Fruit fly (Drosophila melanogaster) whole organism, embryonic: ENCODE measurements around the gene Lcp65Ae.

Experiments
- Ada2b ChIP-seq: fragments of 200-800 bp; sonication (Bioruptor generic); IDR thresholded peaks from 2 replicates; pipeline ENCODE4 v1.3.6; 2022; ENCODE audit warnings: missing biosample characterization, missing genetic modification characterization
- Asciz ChIP-seq: fragments of 200-800 bp; sonication (Bioruptor generic); optimal IDR thresholded peaks from 2 replicates; lab custom pipeline; 2017; ENCODE audit warnings: missing biosample characterization, mild to moderate bottlenecking, missing genetic modification characterization, missing genetic modification reagents
- CG10654 ChIP-seq: fragments of 200-800 bp; sonication (Bioruptor generic); optimal IDR thresholded peaks from 2 replicates; lab custom pipeline; 2016; ENCODE audit warnings: missing biosample characterization, missing genetic modification characterization
- CG10959 ChIP-seq: fragments of 200-800 bp; sonication (Bioruptor generic); IDR thresholded peaks from 2 replicates; pipeline ENCODE4 v1.3.6; 2022; ENCODE audit warnings: missing biosample characterization, missing genetic modification characterization
- CG11085 ChIP-seq: fragments of 200-800 bp; sonication (Bioruptor generic); IDR thresholded peaks from 2 replicates; pipeline ENCODE4 v1.3.6; 2022; ENCODE audit warnings: missing biosample characterization, missing genetic modification characterization
- CG11093 ChIP-seq: fragments of 200-800 bp; sonication (Bioruptor generic); IDR thresholded peaks from 3 replicates; pipeline ENCODE4 v1.3.6; 2022; ENCODE audit warnings: missing biosample characterization, missing genetic modification characterization
- CG11504 ChIP-seq: fragments of 200-800 bp; sonication (Bioruptor generic); optimal IDR thresholded peaks from 3 replicates; lab custom pipeline; 2019; ENCODE audit warnings: missing biosample characterization, mild to moderate bottlenecking, missing genetic modification characterization, moderate library complexity
- CG11696 ChIP-seq: fragments of 200-800 bp; sonication (Bioruptor generic); IDR thresholded peaks from 2 replicates; pipeline ENCODE4 v1.3.6; 2022; ENCODE audit warnings: missing biosample characterization, missing genetic modification characterization
- CG12071 ChIP-seq: fragments of 200-800 bp; sonication (Bioruptor generic); optimal IDR thresholded peaks from 3 replicates; lab custom pipeline; 2018; ENCODE audit warnings: missing biosample characterization, mild to moderate bottlenecking, missing genetic modification characterization
- CG13424 ChIP-seq: fragments of 200-800 bp; sonication (Bioruptor generic); optimal IDR thresholded peaks from 2 replicates; lab custom pipeline; 2019; ENCODE audit warnings: missing biosample characterization, mild to moderate bottlenecking, missing genetic modification characterization, moderate library complexity
- CG1647 ChIP-seq: fragments of 200-800 bp; sonication (Bioruptor generic); optimal IDR thresholded peaks from 3 replicates; lab custom pipeline; 2016; ENCODE audit warnings: missing biosample characterization, missing genetic modification characterization
- CG16779 ChIP-seq: fragments of 200-800 bp; sonication (Bioruptor generic); IDR thresholded peaks from 2 replicates; pipeline ENCODE4 v1.3.6; 2022; ENCODE audit warnings: missing biosample characterization, missing genetic modification characterization
- CG17359 ChIP-seq: fragments of 200-800 bp; sonication (Bioruptor generic); optimal IDR thresholded peaks from 3 replicates; lab custom pipeline; 2018; ENCODE audit warnings: missing biosample characterization, mild to moderate bottlenecking, missing genetic modification characterization, moderate library complexity
- CG17912 ChIP-seq: fragments of 200-800 bp; sonication (Bioruptor generic); optimal IDR thresholded peaks from 2 replicates; lab custom pipeline; 2018; ENCODE audit warnings: missing biosample characterization, mild to moderate bottlenecking, missing genetic modification characterization
- CG18011 ChIP-seq: fragments of 200-800 bp; sonication (Bioruptor generic); optimal IDR thresholded peaks from 2 replicates; lab custom pipeline; 2017; ENCODE audit warnings: missing biosample characterization, missing genetic modification characterization, mild to moderate bottlenecking, moderate library complexity, missing genotype
- CG1832 ChIP-seq: fragments of 200-800 bp; sonication (Bioruptor generic); optimal IDR thresholded peaks from 2 replicates; lab custom pipeline; 2017; ENCODE audit warnings: missing biosample characterization, mild to moderate bottlenecking, missing genetic modification characterization, inconsistent platforms
- CG31224 ChIP-seq: fragments of 200-800 bp; sonication (Bioruptor generic); IDR thresholded peaks from 2 replicates; pipeline ENCODE4 v1.3.6; 2022; ENCODE audit warnings: missing biosample characterization, missing genetic modification characterization
- CG31388 ChIP-seq: fragments of 200-800 bp; sonication (Bioruptor generic); optimal IDR thresholded peaks from 2 replicates; lab custom pipeline; 2016; ENCODE audit warnings: missing biosample characterization, missing genetic modification characterization
- CG32767 ChIP-seq: fragments of 200-800 bp; sonication (Bioruptor generic); IDR thresholded peaks from 2 replicates; pipeline ENCODE4 v1.3.6; 2022; ENCODE audit warnings: missing biosample characterization, missing genetic modification characterization
- CG4360 ChIP-seq: fragments of 200-800 bp; sonication (Bioruptor generic); IDR thresholded peaks from 2 replicates; pipeline ENCODE4 v1.3.6; 2022; ENCODE audit warnings: missing biosample characterization, missing genetic modification characterization
- CG4730 ChIP-seq: fragments of 200-800 bp; sonication (Bioruptor generic); IDR thresholded peaks from 2 replicates; pipeline ENCODE4 v1.3.6; 2022; ENCODE audit warnings: missing biosample characterization, missing genetic modification characterization
- CG4854 ChIP-seq: fragments of 200-800 bp; sonication (Bioruptor generic); optimal IDR thresholded peaks from 2 replicates; lab custom pipeline; 2016; ENCODE audit warnings: missing biosample characterization, missing genetic modification characterization, inconsistent platforms
- CG6654 ChIP-seq: fragments of 200-800 bp; sonication (Bioruptor generic); optimal IDR thresholded peaks from 2 replicates; lab custom pipeline; 2017; ENCODE audit warnings: missing biosample characterization, mild to moderate bottlenecking, missing genetic modification characterization
- CG8281 ChIP-seq: fragments of 200-800 bp; sonication (Bioruptor generic); optimal IDR thresholded peaks from 2 replicates; lab custom pipeline; 2018; ENCODE audit warnings: missing biosample characterization, mild to moderate bottlenecking, missing genetic modification characterization, moderate library complexity
- CG9932 ChIP-seq: fragments of 200-800 bp; sonication (Bioruptor generic); IDR thresholded peaks from 2 replicates; pipeline ENCODE4 v1.3.6; 2022; ENCODE audit warnings: missing biosample characterization, missing genetic modification characterization
- CHES-1-like ChIP-seq: fragments of 200-800 bp; sonication (Bioruptor generic); optimal IDR thresholded peaks from 2 replicates; lab custom pipeline; 2016; ENCODE audit warnings: missing biosample characterization, missing genetic modification characterization
- Dref ChIP-seq: fragments of 200-800 bp; sonication (Bioruptor generic); IDR thresholded peaks from 2 replicates; pipeline ENCODE4 v1.3.6; 2022; ENCODE audit warnings: missing biosample characterization, missing genetic modification characterization
- Fer2 ChIP-seq: fragments of 200-800 bp; sonication (Bioruptor generic); optimal IDR thresholded peaks from 2 replicates; lab custom pipeline; 2018; ENCODE audit warnings: missing biosample characterization, mild to moderate bottlenecking, missing genetic modification characterization, moderate library complexity
- Gsc ChIP-seq: fragments of 200-800 bp; sonication (Bioruptor generic); IDR thresholded peaks from 2 replicates; pipeline ENCODE4 v1.3.6; 2022; ENCODE audit warnings: missing biosample characterization, missing genetic modification characterization
- HLH4C ChIP-seq: fragments of 200-800 bp; sonication (Bioruptor generic); IDR thresholded peaks from 3 replicates; pipeline ENCODE4 v1.3.6; 2022; ENCODE audit warnings: missing biosample characterization, missing genetic modification characterization; ENCODE audit not compliant: partially characterized antibody
- Hr39 ChIP-seq: fragments of >200 bp; optimal IDR thresholded peaks from 2 replicates; lab custom pipeline; 2017
- MESR4 ChIP-seq: fragments of 200-800 bp; sonication (Bioruptor generic); optimal IDR thresholded peaks from 2 replicates; lab custom pipeline; 2018; ENCODE audit warnings: missing biosample characterization, mild to moderate bottlenecking, missing genetic modification characterization, moderate library complexity
- Mad ChIP-seq: fragments of 200-800 bp; sonication (Bioruptor generic); optimal IDR thresholded peaks from 2 replicates; lab custom pipeline; 2016; ENCODE audit warnings: missing biosample characterization, missing genetic modification characterization
- NFAT ChIP-seq: fragments of 200-800 bp; sonication (Bioruptor generic); IDR thresholded peaks from 2 replicates; pipeline ENCODE4 v1.3.6; 2022; ENCODE audit warnings: missing biosample characterization, missing genetic modification characterization
- TFAM ChIP-seq: fragments of 200-800 bp; sonication (Bioruptor generic); optimal IDR thresholded peaks from 2 replicates; lab custom pipeline; 2017; ENCODE audit warnings: missing biosample characterization, missing genetic modification characterization, inconsistent platforms
- Trl ChIP-seq, 3 experiments: fragments of >200 bp in 2 of 3; fragments of 200-800 bp in 1 of 3; sonication (Bioruptor generic) in 1 of 3; optimal IDR thresholded peaks; 2 replicates in 1 of 3; 3 replicates in 2 of 3; lab custom pipeline; 2016 to 2017; ENCODE audit warnings: missing biosample characterization in 1 of 3, missing genetic modification characterization in 1 of 3
- danr ChIP-seq: fragments of 200-800 bp; sonication (Bioruptor generic); IDR thresholded peaks from 2 replicates; pipeline ENCODE4 v1.3.6; 2022; ENCODE audit warnings: missing biosample characterization, missing genetic modification characterization
- dmrt11E ChIP-seq: fragments of 200-800 bp; sonication (Bioruptor generic); optimal IDR thresholded peaks from 3 replicates; lab custom pipeline; 2018; ENCODE audit warnings: missing biosample characterization, mild to moderate bottlenecking, missing genetic modification characterization, moderate library complexity
- jigr1 ChIP-seq: fragments of 200-800 bp; sonication (Bioruptor generic); IDR thresholded peaks from 3 replicates; pipeline ENCODE4 v1.3.6; 2022; ENCODE audit warnings: missing biosample characterization, missing genetic modification characterization
- ken ChIP-seq: fragments of 200-800 bp; sonication (Bioruptor generic); IDR thresholded peaks from 3 replicates; pipeline ENCODE4 v1.3.6; 2022; ENCODE audit warnings: missing biosample characterization, missing genetic modification characterization
- nom ChIP-seq: fragments of 200-800 bp; sonication (Bioruptor generic); optimal IDR thresholded peaks from 2 replicates; lab custom pipeline; 2017; ENCODE audit warnings: missing biosample characterization, missing genetic modification characterization, mild to moderate bottlenecking, moderate library complexity, missing genetic modification reagents
- pfk ChIP-seq: fragments of 200-800 bp; sonication (Bioruptor generic); optimal IDR thresholded peaks from 2 replicates; lab custom pipeline; 2018; ENCODE audit warnings: missing biosample characterization, mild to moderate bottlenecking, missing genetic modification characterization, moderate library complexity
- salm ChIP-seq: fragments of 200-800 bp; sonication (Bioruptor generic); optimal IDR thresholded peaks from 2 replicates; lab custom pipeline; 2018; ENCODE audit warnings: missing biosample characterization, mild to moderate bottlenecking, missing genetic modification characterization
- sens ChIP-seq: fragments of 200-800 bp; sonication (Bioruptor generic); peaks from one replicate; lab custom pipeline; 2016; ENCODE audit warnings: missing biosample characterization, missing genetic modification characterization
- sima ChIP-seq: fragments of 200-800 bp; sonication (Bioruptor generic); optimal IDR thresholded peaks from 2 replicates; lab custom pipeline; 2016; ENCODE audit warnings: missing biosample characterization, missing genetic modification characterization
- tio ChIP-seq: fragments of 200-800 bp; sonication (Bioruptor generic); optimal IDR thresholded peaks from 2 replicates; lab custom pipeline; 2017; ENCODE audit warnings: missing biosample characterization, missing genetic modification characterization, inconsistent platforms
- tna ChIP-seq: fragments of 200-800 bp; sonication (Bioruptor generic); IDR thresholded peaks from 2 replicates; pipeline ENCODE4 v1.3.6; 2022; ENCODE audit warnings: missing biosample characterization, missing genetic modification characterization; ENCODE audit not compliant: partially characterized antibody
- tup ChIP-seq: fragments of 200-800 bp; sonication (Bioruptor generic); optimal IDR thresholded peaks from 2 replicates; lab custom pipeline; 2016; ENCODE audit warnings: missing biosample characterization, mild to moderate bottlenecking, missing genetic modification characterization, moderate library complexity
- twi ChIP-seq: fragments of 200-800 bp; optimal IDR thresholded peaks from 2 replicates; lab custom pipeline; 2019; ENCODE audit warnings: missing biosample characterization, mild to moderate bottlenecking, missing genetic modification characterization, moderate library complexity

Gene Lcp65Ae

DNA sequence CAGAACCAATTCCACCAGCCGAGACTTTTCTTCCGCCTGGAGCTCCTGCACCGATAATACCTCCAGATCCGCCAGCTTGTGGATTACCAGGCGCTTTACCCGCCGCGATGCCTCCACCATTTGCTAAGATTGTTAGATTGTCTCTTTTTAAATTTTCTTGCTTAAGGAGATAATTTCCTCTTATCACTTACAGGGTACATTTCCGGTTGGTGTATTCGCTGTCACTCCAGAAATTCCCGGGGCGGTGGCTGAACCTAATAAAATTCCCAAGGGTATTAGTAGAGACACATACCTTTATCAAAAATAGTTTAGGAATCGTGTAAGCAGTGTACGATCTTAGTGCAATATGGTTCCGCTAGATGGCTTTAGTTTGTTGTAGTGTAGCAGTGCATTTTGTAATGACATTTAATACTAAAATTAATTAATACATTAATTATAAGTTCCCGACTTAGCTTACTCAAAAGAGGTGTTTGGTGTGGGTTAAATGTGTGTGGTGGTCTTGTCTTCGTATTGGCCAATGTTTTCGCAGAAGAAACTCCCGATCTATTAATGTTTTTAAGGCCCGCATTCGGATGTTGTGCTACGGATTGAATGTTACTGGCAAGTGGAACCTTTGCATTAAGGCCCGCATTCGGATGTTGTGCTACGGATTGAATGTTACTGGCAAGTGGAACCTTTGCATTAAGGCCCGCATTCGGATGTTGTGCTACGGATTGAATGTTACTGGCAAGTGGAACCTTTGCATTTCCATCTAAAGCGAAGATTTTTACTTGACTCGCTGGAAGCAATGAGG, 13.1 kb downstream of the Lcp65Ae start (continued):
- peak; percentile 59; the same call in 1 of the 2 replicates for TF ChIP-seq CG9932 (GFP tag; lab: Robert Waterston, UW)
- no peak for TF ChIP-seq nom
- TF ChIP-seq Ada2b (GFP tag; lab: Robert Waterston, UW), result peak; percentile 69; the same call in 1 of the 2 replicates
- TF ChIP-seq CG1647 (GFP tag; lab: Kevin White, UChicago), result peak; percentile 45
- no peak for TF ChIP-seq Hr39 (lab: Kevin White, UChicago)
- TF ChIP-seq TFAM (GFP tag; lab: Kevin White, UChicago), result peak; percentile 56
- peak; percentile 89 for TF ChIP-seq NFAT (GFP tag; lab: Robert Waterston, UW)
- peak; percentile 70; the same call in 1 of the 2 replicates for TF ChIP-seq CG32767 (GFP tag; lab: Robert Waterston, UW)
- TF ChIP-seq CG12071 (GFP tag; lab: Kevin White, UChicago), result peak; percentile 92
- TF ChIP-seq Trl (optimal IDR thresholded peaks at IDR 0.05; lab: Kevin White, UChicago), result no peak
- TF ChIP-seq Trl (GFP tag; optimal IDR thresholded peaks at IDR 0.05; lab: Kevin White, UChicago), result peak; percentile 71
- TF ChIP-seq CG10959, result peak; percentile 69; the same call in 1 of the 2 replicates
- TF ChIP-seq pfk (GFP tag; lab: Kevin White, UChicago), result peak; percentile 60
- peak; percentile 50 for TF ChIP-seq tio (GFP tag; lab: Kevin White, UChicago)
- TF ChIP-seq CG17912 (GFP tag; lab: Kevin White, UChicago), result peak; percentile 90
- peak; percentile 54 for TF ChIP-seq sima (GFP tag; lab: Kevin White, UChicago)
- TF ChIP-seq danr (GFP tag; lab: Robert Waterston, UW), result peak; percentile 41; the same call in 1 of the 2 replicates
- peak; percentile 53 for TF ChIP-seq CG4360 (GFP tag; lab: Robert Waterston, UW)
- TF ChIP-seq tup (GFP tag; lab: Kevin White, UChicago), result no peak
- peak; percentile 13 for TF ChIP-seq CG11504 (tag; lab: Kevin White, UChicago)
- peak; percentile 76 for TF ChIP-seq CG11696
- TF ChIP-seq CG1832 (GFP tag; lab: Kevin White, UChicago), result no peak
- TF ChIP-seq CG4730 (GFP tag; lab: Robert Waterston, UW), result peak; percentile 19; the same call in 1 of the 2 replicates
- TF ChIP-seq CG17359 (tag; lab: Kevin White, UChicago), result peak; percentile 77
- peak; percentile 67 for TF ChIP-seq CG6654 (GFP tag; lab: Kevin White, UChicago)
- peak; percentile 54 for TF ChIP-seq salm (tag; lab: Kevin White, UChicago)
- TF ChIP-seq CHES-1-like (GFP tag; lab: Kevin White, UChicago), result peak; percentile 33
- TF ChIP-seq CG18011 (GFP tag; lab: Kevin White, UChicago), result no peak
- TF ChIP-seq ken (GFP tag; lab: Robert Waterston, UW), result peak; percentile 82
- TF ChIP-seq dmrt11E (tag; lab: Kevin White, UChicago), result peak; percentile 49
- peak; percentile 18 for TF ChIP-seq MESR4
- TF ChIP-seq jigr1 (GFP tag; lab: Robert Waterston, UW), result no peak
- TF ChIP-seq CG4854 (GFP tag; lab: Kevin White, UChicago), result peak; percentile 77
- no peak for TF ChIP-seq tna (GFP tag; lab: Robert Waterston, UW)
- TF ChIP-seq CG13424 (tag; lab: Kevin White, UChicago), result peak; percentile 34
- peak; percentile 98 for TF ChIP-seq sens (GFP tag; lab: Kevin White, UChicago)
- no peak for TF ChIP-seq CG31388 (GFP tag; lab: Kevin White, UChicago)
- no peak; the same call in 2 of the 3 replicates for TF ChIP-seq CG11093
- TF ChIP-seq HLH4C (GFP tag; lab: Robert Waterston, UW), result no peak
- TF ChIP-seq Fer2 (tag; lab: Kevin White, UChicago), result peak; percentile 20
- TF ChIP-seq Dref (GFP tag; lab: Robert Waterston, UW), result no peak
- no peak for TF ChIP-seq twi (tag; lab: Kevin White, UChicago)
- TF ChIP-seq CG10654, result peak; percentile 75
- TF ChIP-seq CG31224, result peak; percentile 68
- TF ChIP-seq CG11085, result peak; percentile 83
- TF ChIP-seq CG16779 (GFP tag; lab: Robert Waterston, UW), result 0 out of 2 replicates have a peak, but pooled peaks have one; percentile 39
- peak; percentile 40 for TF ChIP-seq CG8281 (tag; lab: Kevin White, UChicago)
- TF ChIP-seq Mad (GFP tag; lab: Kevin White, UChicago), result peak; percentile 27
- peak; percentile 83 for TF ChIP-seq Asciz (GFP tag; lab: Kevin White, UChicago)
- no peak for TF ChIP-seq Gsc (GFP tag; lab: Robert Waterston, UW)
